Worm (Caenorhabditis elegans) whole organism, young adult: ENCODE data around the gene gpla-1.
A peak's percentile ranks its signal among the peaks of the same experiment; 100 is the strongest.

Experiments used
- B0019.2 ChIP-seq: fragments of 200-800 bp; sonication (Bioruptor generic); conservative IDR thresholded peaks from 2 replicates; pipeline ENCODE4 v1.3.6; 2022; ENCODE audit warnings: missing genetic modification reagents, missing genetic modification characterization, missing compliant biosample characterization
- B0035.1 ChIP-seq: sonication (generic microtip); optimal IDR thresholded peaks from 2 replicates; lab custom pipeline; 2016; ENCODE audit warnings: missing genetic modification characterization, mild to moderate bottlenecking, missing compliant biosample characterization, missing genotype, missing genetic modification reagents
- C17E4.6 ChIP-seq: fragments of 200-800 bp; sonication (Bioruptor generic); IDR thresholded peaks from 2 replicates; pipeline ENCODE4 v1.3.6; 2022; ENCODE audit warnings: missing genetic modification reagents, missing genetic modification characterization, missing compliant biosample characterization
- F49E8.2 ChIP-seq: sonication (generic microtip); optimal IDR thresholded peaks from 3 replicates; lab custom pipeline; 2017; ENCODE audit warnings: missing genetic modification characterization, mild to moderate bottlenecking, missing compliant biosample characterization, antibody characterized with exemption, moderate library complexity; ENCODE audit not compliant: insufficient read depth
- F57A8.1 ChIP-seq: fragments of 200-800 bp; sonication (Bioruptor generic); optimal IDR thresholded peaks from 2 replicates; lab custom pipeline; 2018; ENCODE audit warnings: mild to moderate bottlenecking, missing genetic modification characterization, moderate library complexity, missing compliant biosample characterization
- K12H6.12 ChIP-seq: fragments of 200-800 bp; sonication (Bioruptor generic); optimal IDR thresholded peaks from 2 replicates; lab custom pipeline; 2018; ENCODE audit warnings: mild to moderate bottlenecking, missing genetic modification characterization, missing compliant biosample characterization
- T26A5.8 ChIP-seq: sonication (generic microtip); optimal IDR thresholded peaks from 2 replicates; lab custom pipeline; 2016; ENCODE audit warnings: missing genetic modification characterization, missing compliant biosample characterization
- Y53G8AR.9 ChIP-seq: fragments of 200-800 bp; sonication (Bioruptor generic); conservative IDR thresholded peaks from 2 replicates; pipeline ENCODE4 v1.3.6; 2022; ENCODE audit warnings: missing genetic modification reagents, missing genetic modification characterization, missing compliant biosample characterization
- ZK185.1 ChIP-seq: sonication (generic microtip); optimal IDR thresholded peaks from 2 replicates; lab custom pipeline; 2016; ENCODE audit warnings: mild to moderate bottlenecking, missing genetic modification characterization, missing compliant biosample characterization; ENCODE audit not compliant: poor library complexity, severe bottlenecking
- attf-5 ChIP-seq: fragments of 200-800 bp; sonication (Bioruptor generic); optimal IDR thresholded peaks from 2 replicates; lab custom pipeline; 2018; ENCODE audit warnings: mild to moderate bottlenecking, missing genetic modification characterization, missing compliant biosample characterization
- bed-1 ChIP-seq: fragments of 200-800 bp; sonication (Bioruptor generic); IDR thresholded peaks from 2 replicates; pipeline ENCODE4 v1.3.6; 2022; ENCODE audit warnings: missing genetic modification reagents, missing genetic modification characterization, missing compliant biosample characterization
- ccch-3 ChIP-seq: fragments of 200-800 bp; sonication (Bioruptor generic); optimal IDR thresholded peaks from 2 replicates; lab custom pipeline; 2018; ENCODE audit warnings: mild to moderate bottlenecking, missing genetic modification characterization, missing compliant biosample characterization
- cebp-1 ChIP-seq, 2 experiments: fragments of 200-800 bp in 1 of 2; sonication (Bioruptor generic) in 1 of 2; sonication (generic microtip) in 1 of 2; IDR thresholded peaks in 1 of 2; optimal IDR thresholded peaks in 1 of 2; 2 replicates each; pipeline versions ENCODE4 v1.3.6 to Lab custom; 2017 to 2022; ENCODE audit warnings: missing compliant biosample characterization in 2 of 2, missing genetic modification characterization in 2 of 2, mild to moderate bottlenecking in 1 of 2, missing genetic modification reagents in 1 of 2, moderate library complexity in 1 of 2
- ceh-40 ChIP-seq: fragments of 200-800 bp; sonication (Bioruptor generic); IDR thresholded peaks from 2 replicates; pipeline ENCODE4 v1.3.6; 2022; ENCODE audit warnings: missing genetic modification characterization, missing compliant biosample characterization
- ceh-58 ChIP-seq: fragments of 200-800 bp; sonication (Bioruptor generic); IDR thresholded peaks from 2 replicates; pipeline ENCODE4 v1.3.6; 2022; ENCODE audit warnings: missing genetic modification characterization, missing compliant biosample characterization
- ceh-79 ChIP-seq: sonication (generic microtip); optimal IDR thresholded peaks from 2 replicates; lab custom pipeline; 2017; ENCODE audit warnings: mild to moderate bottlenecking, missing genetic modification characterization, missing compliant biosample characterization
- ceh-91 ChIP-seq: fragments of 200-800 bp; sonication (Bioruptor generic); IDR thresholded peaks from 2 replicates; pipeline ENCODE4 v1.3.6; 2022; ENCODE audit warnings: missing genetic modification reagents, missing genetic modification characterization, missing compliant biosample characterization
- chd-7 ChIP-seq: sonication (generic microtip); optimal IDR thresholded peaks from 2 replicates; lab custom pipeline; 2016; ENCODE audit warnings: mild to moderate bottlenecking, missing genetic modification characterization, moderate library complexity, missing compliant biosample characterization
- die-1 ChIP-seq: sonication (generic microtip); optimal IDR thresholded peaks from 2 replicates; lab custom pipeline; 2016; ENCODE audit warnings: missing genotype, mild to moderate bottlenecking, missing genetic modification characterization, missing compliant biosample characterization
- dpff-1 ChIP-seq: sonication (generic microtip); optimal IDR thresholded peaks from 2 replicates; lab custom pipeline; 2017; ENCODE audit warnings: mild to moderate bottlenecking, missing genetic modification characterization, missing compliant biosample characterization
- efl-1 ChIP-seq: fragments of 150-350 bp; optimal IDR thresholded peaks from 2 replicates; lab custom pipeline; 2014; ENCODE audit warnings: missing biosample characterization, missing genetic modification reagents, missing genetic modification characterization
- egrh-3 ChIP-seq: fragments of 200-800 bp; sonication (Bioruptor generic); IDR thresholded peaks from 2 replicates; pipeline ENCODE4 v1.3.6; 2022; ENCODE audit warnings: missing genetic modification reagents, missing genetic modification characterization, missing compliant biosample characterization
- gei-17 ChIP-seq: fragments of 200-800 bp; sonication (Bioruptor generic); optimal IDR thresholded peaks from 2 replicates; lab custom pipeline; 2018; ENCODE audit warnings: mild to moderate bottlenecking, missing genetic modification characterization, missing compliant biosample characterization
- him-1 ChIP-seq: sonication (generic microtip); optimal IDR thresholded peaks from 2 replicates; lab custom pipeline; 2016; ENCODE audit warnings: missing genotype, missing genetic modification reagents, missing genetic modification characterization, missing compliant biosample characterization
- hlh-26 ChIP-seq: fragments of 200-800 bp; sonication (Bioruptor generic); conservative IDR thresholded peaks from 2 replicates; pipeline ENCODE4 v1.3.6; 2022; ENCODE audit warnings: missing genetic modification reagents, missing genetic modification characterization, missing compliant biosample characterization
- hsf-1 ChIP-seq: fragments of 200-800 bp; sonication (Bioruptor generic); IDR thresholded peaks from 2 replicates; pipeline ENCODE4 v1.3.6; 2022; ENCODE audit warnings: missing genetic modification reagents, missing genetic modification characterization, missing compliant biosample characterization
- lag-1 ChIP-seq: fragments of 200-800 bp; sonication (Bioruptor generic); IDR thresholded peaks from 2 replicates; pipeline ENCODE4 v1.3.6; 2022; ENCODE audit warnings: missing genetic modification reagents, missing genetic modification characterization, missing compliant biosample characterization
- lin-26 ChIP-seq: fragments of 200-800 bp; sonication (Bioruptor generic); IDR thresholded peaks from 2 replicates; pipeline ENCODE4 v1.3.6; 2022; ENCODE audit warnings: missing genetic modification reagents, missing genetic modification characterization, missing compliant biosample characterization
- lin-40 ChIP-seq: sonication (generic microtip); optimal IDR thresholded peaks from 2 replicates; lab custom pipeline; 2016; ENCODE audit warnings: missing genetic modification characterization, mild to moderate bottlenecking, missing compliant biosample characterization, missing genotype, missing genetic modification reagents
- mel-28 ChIP-seq: sonication (generic microtip); optimal IDR thresholded peaks from 2 replicates; lab custom pipeline; 2016; ENCODE audit warnings: borderline replicate concordance, mild to moderate bottlenecking, missing genetic modification characterization, missing compliant biosample characterization
- mxl-1 ChIP-seq: sonication (generic microtip); optimal IDR thresholded peaks from 2 replicates; lab custom pipeline; 2016; ENCODE audit warnings: missing genetic modification characterization, missing compliant biosample characterization
- nfya-2 ChIP-seq: fragments of 200-800 bp; sonication (Bioruptor generic); IDR thresholded peaks from 2 replicates; pipeline ENCODE4 v1.3.6; 2022; ENCODE audit warnings: missing genetic modification reagents, missing genetic modification characterization, missing compliant biosample characterization
- nfyb-1 ChIP-seq: fragments of 200-800 bp; sonication (Bioruptor generic); IDR thresholded peaks from 2 replicates; pipeline ENCODE4 v1.3.6; 2022; ENCODE audit warnings: missing genetic modification reagents, missing genetic modification characterization, missing compliant biosample characterization
- nhr-179 ChIP-seq: sonication (generic microtip); optimal IDR thresholded peaks from 2 replicates; lab custom pipeline; 2016; ENCODE audit warnings: mild to moderate bottlenecking, missing genetic modification characterization, missing compliant biosample characterization
- nhr-27 ChIP-seq: fragments of 200-800 bp; sonication (Bioruptor generic); optimal IDR thresholded peaks from 2 replicates; lab custom pipeline; 2018; ENCODE audit warnings: mild to moderate bottlenecking, missing genetic modification characterization, moderate library complexity, missing compliant biosample characterization
- nhr-80 ChIP-seq: sonication (generic microtip); optimal IDR thresholded peaks from 2 replicates; lab custom pipeline; 2016; ENCODE audit warnings: missing genetic modification characterization, missing compliant biosample characterization
- pbrm-1 ChIP-seq: fragments of 200-800 bp; sonication (Bioruptor generic); IDR thresholded peaks from 2 replicates; pipeline ENCODE4 v1.3.6; 2022; ENCODE audit warnings: missing genetic modification reagents, missing genetic modification characterization, missing compliant biosample characterization
- sea-2 ChIP-seq: fragments of 200-800 bp; sonication (Bioruptor generic); IDR thresholded peaks from 2 replicates; pipeline ENCODE4 v1.3.6; 2022; ENCODE audit warnings: missing genetic modification characterization, missing compliant biosample characterization
- snpc-1.3 ChIP-seq: sonication (generic microtip); optimal IDR thresholded peaks from 2 replicates; lab custom pipeline; 2017; ENCODE audit warnings: missing genetic modification characterization, mild to moderate bottlenecking, missing compliant biosample characterization, antibody characterized with exemption, moderate library complexity, missing genotype, missing genetic modification reagents; ENCODE audit not compliant: insufficient read depth
- somi-1 ChIP-seq: fragments of 200-800 bp; sonication (Bioruptor generic); optimal IDR thresholded peaks from 2 replicates; lab custom pipeline; 2018; ENCODE audit warnings: mild to moderate bottlenecking, missing genetic modification characterization, missing compliant biosample characterization
- unc-130 ChIP-seq: sonication (generic microtip); optimal IDR thresholded peaks from 2 replicates; lab custom pipeline; 2016; ENCODE audit warnings: missing genetic modification reagents, missing genetic modification characterization, missing compliant biosample characterization
- unc-62 ChIP-seq: fragments of 150-350 bp; optimal IDR thresholded peaks from 2 replicates; lab custom pipeline; 2014; ENCODE audit warnings: missing biosample characterization, missing genetic modification reagents, missing genetic modification characterization
- xnd-1 ChIP-seq: sonication (generic microtip); optimal IDR thresholded peaks from 2 replicates; lab custom pipeline; 2016; ENCODE audit warnings: missing genotype, missing genetic modification reagents, missing genetic modification characterization, missing compliant biosample characterization
- zim-3 ChIP-seq: sonication (generic microtip); optimal IDR thresholded peaks from 2 replicates; lab custom pipeline; 2017; ENCODE audit warnings: mild to moderate bottlenecking, missing genetic modification characterization, moderate library complexity, missing compliant biosample characterization
- ztf-22 ChIP-seq: fragments of 200-800 bp; sonication (Bioruptor generic); optimal IDR thresholded peaks from 2 replicates; lab custom pipeline; 2018; ENCODE audit warnings: mild to moderate bottlenecking, missing genetic modification characterization, moderate library complexity, missing compliant biosample characterization
- ztf-26 ChIP-seq: sonication (generic microtip); optimal IDR thresholded peaks from 2 replicates; lab custom pipeline; 2017; ENCODE audit warnings: missing genetic modification characterization, missing compliant biosample characterization
- ztf-6 ChIP-seq: fragments of 200-800 bp; sonication (Bioruptor generic); IDR thresholded peaks from 2 replicates; pipeline ENCODE4 v1.3.6; 2022; ENCODE audit warnings: missing genetic modification reagents, missing genetic modification characterization, missing compliant biosample characterization

The gpla-1 gene

ce11 chrV:11887988-11888499, 49.6 kb downstream of the gpla-1 start, which contains the start of gene adh-1 (continued):
- TF ChIP-seq ccch-3 (GFP tag; lab: Kevin White, UChicago) (no peak), lin-26 (peak; percentile 51), nfya-2 (GFP tag; lab: Robert Waterston, UW) (no peak), attf-5 (GFP tag; lab: Kevin White, UChicago) (peak; percentile 37), lag-1 (GFP tag; lab: Robert Waterston, UW) (0 out of 2 replicates have a peak, but pooled peaks have one; percentile 79), gei-17 (GFP tag; lab: Kevin White, UChicago) (no peak), Y53G8AR.9 (GFP tag; lab: Robert Waterston, UW) (no peak), lin-40 (tag; lab: Kevin White, UChicago) (peak; percentile 47), bed-1 (GFP tag; lab: Robert Waterston, UW) (no peak), egrh-3 (GFP tag; lab: Robert Waterston, UW) (no peak), F57A8.1 (GFP tag; lab: Kevin White, UChicago) (no peak), sea-2 (GFP tag; lab: Robert Waterston, UW) (no peak), nhr-80 (tag; lab: Kevin White, UChicago) (peak; percentile 45), nhr-179 (tag; lab: Kevin White, UChicago) (no peak), T26A5.8 (tag; lab: Kevin White, UChicago) (no peak), F49E8.2 (tag; lab: Kevin White, UChicago) (no peak), xnd-1 (no peak), ceh-91 (GFP tag; lab: Robert Waterston, UW) (no peak), mel-28 (tag; lab: Kevin White, UChicago) (no peak), hlh-26 (GFP tag; lab: Robert Waterston, UW) (no peak), unc-62 (GFP tag; lab: Kevin White, UChicago) (no peak), him-1 (no peak), dpff-1 (no peak), pbrm-1 (GFP tag; lab: Robert Waterston, UW) (no peak), K12H6.12 (tag; lab: Kevin White, UChicago) (no peak), zim-3 (no peak), ztf-26 (tag; lab: Kevin White, UChicago) (peak; percentile 93), ceh-40 (GFP tag; lab: Robert Waterston, UW) (no peak), ztf-6 (GFP tag; lab: Robert Waterston, UW) (no peak), ceh-58 (GFP tag; lab: Robert Waterston, UW) (no peak), nhr-27 (no peak), chd-7 (peak; percentile 30), ztf-22 (GFP tag; lab: Kevin White, UChicago) (no peak), efl-1 (GFP tag; lab: Kevin White, UChicago) (no peak), C17E4.6 (GFP tag; lab: Robert Waterston, UW) (no peak), snpc-1.3 (tag; lab: Kevin White, UChicago) (no peak), B0035.1 (tag; lab: Kevin White, UChicago) (no peak), nfyb-1 (no peak), mxl-1 (tag; lab: Kevin White, UChicago) (no peak), ZK185.1 (tag; lab: Kevin White, UChicago) (no peak), cebp-1 (GFP tag; IDR thresholded peaks at IDR 0.05; lab: Robert Waterston, UW) (no peak), cebp-1 (tag; optimal IDR thresholded peaks at IDR 0.05; lab: Kevin White, UChicago) (peak; percentile 58), B0019.2 (GFP tag; lab: Robert Waterston, UW) (no peak), die-1 (tag; lab: Kevin White, UChicago) (peak; percentile 36), hsf-1 (GFP tag; lab: Robert Waterston, UW) (no peak), ceh-79 (tag; lab: Kevin White, UChicago) (no peak), somi-1 (GFP tag; lab: Kevin White, UChicago) (peak; percentile 92), unc-130 (no peak)
